Worm (Caenorhabditis elegans): ENCODE results near the gene gpx-3.

The gpx-3 gene

ce11 chrX:9565881-9566280 is 21.9 kb upstream of the gpx-3 start, which contains the start of gene moc-5:
moc-5 (minus strand) TSS chrX:9565981.
- TF ChIP-seq mdl-1 (tag; optimal IDR thresholded peaks at IDR 0.05) (no peak), lin-14 (GFP tag; optimal IDR thresholded peaks at IDR 0.05) (no peak), lin-13 (GFP tag; optimal IDR thresholded peaks at IDR 0.05) (no peak), pag-3 (tag; optimal IDR thresholded peaks at IDR 0.05; ENCODE audit: borderline replicate concordance, insufficient read depth) (no peak), efl-1 (optimal IDR thresholded peaks at IDR 0.05) (no peak), efl-1 (GFP tag; optimal IDR thresholded peaks at IDR 0.05 in 1 of 2) (no peak), nhr-71 (tag; optimal IDR thresholded peaks at IDR 0.05) (no peak), nhr-90 (tag; optimal IDR thresholded peaks at IDR 0.05; ENCODE audit: poor library complexity) (no peak), swsn-7 (tag; optimal IDR thresholded peaks at IDR 0.05) (no peak), mef-2 (tag; optimal IDR thresholded peaks at IDR 0.05) (no peak), aly-2 (tag; optimal IDR thresholded peaks at IDR 0.05) (no peak), nhr-237 (tag; optimal IDR thresholded peaks at IDR 0.05) (no peak), sox-4 (tag; optimal IDR thresholded peaks at IDR 0.05) (no peak), unc-98 (GFP tag; IDR thresholded peaks at IDR 0.05) (no peak), grh-1 (GFP tag; IDR thresholded peaks at IDR 0.05) (no peak), rnt-1 (tag; optimal IDR thresholded peaks at IDR 0.05) (no peak)

- TF ChIP-seq snpc-4 (tag; optimal IDR thresholded peaks at IDR 0.05) (no peak), pag-3 (tag; optimal IDR thresholded peaks at IDR 0.05; ENCODE audit: borderline replicate concordance, insufficient read depth) (no peak), ceh-90 (tag; optimal IDR thresholded peaks at IDR 0.05) (no peak), fkh-8 (tag; optimal IDR thresholded peaks at IDR 0.05) (no peak), ceh-63 (GFP tag; optimal IDR thresholded peaks at IDR 0.05) (no peak), hlh-4 (tag; optimal IDR thresholded peaks at IDR 0.05) (no peak), nhr-28 (tag; optimal IDR thresholded peaks at IDR 0.05) (no peak), ets-5 (GFP tag; IDR thresholded peaks at IDR 0.05) (no peak), aly-2 (tag; optimal IDR thresholded peaks at IDR 0.05) (no peak), grh-1 (GFP tag; IDR thresholded peaks at IDR 0.05) (no peak), nhr-237 (tag; optimal IDR thresholded peaks at IDR 0.05) (no peak), tbx-2 (tag; optimal IDR thresholded peaks at IDR 0.05) (no peak), lin-14 (GFP tag; optimal IDR thresholded peaks at IDR 0.05) (no peak), snu-23 (GFP tag; optimal IDR thresholded peaks at IDR 0.05) (no peak), dpl-1 (GFP tag; optimal IDR thresholded peaks at IDR 0.05) (no peak)
Measured at ce11 chrX:9566429-9566828, 21.3 kb upstream of the gpx-3 start, which contains the start of gene F49E2.2. F49E2.2 (plus strand) TSS chrX:9566729.

ce11 chrX:9568574-9568973 is 19.2 kb upstream of the gpx-3 start:
- TF ChIP-seq ama-1 (optimal IDR thresholded peaks at IDR 0.05) (no peak), efl-1 (optimal IDR thresholded peaks at IDR 0.05) (no peak), efl-1 (GFP tag; optimal IDR thresholded peaks at IDR 0.05 in 1 of 2) (peak in 1 of 2 experiments; percentile 71), elt-2 (tag; optimal IDR thresholded peaks at IDR 0.05) (peak; percentile 67), lin-35 (GFP tag; optimal IDR thresholded peaks at IDR 0.05) (peak in 1 of 2 experiments; percentile 3)

ce11 chrX:9576928-9577327 is 10.8 kb upstream of the gpx-3 start, which contains the start of gene glb-17:
glb-17 (minus strand) TSS chrX:9577028.
- TF ChIP-seq nhr-12 (tag; optimal IDR thresholded peaks at IDR 0.05), result no peak
- peak; percentile 52 for TF ChIP-seq ceh-63 (GFP tag; optimal IDR thresholded peaks at IDR 0.05)

- TF ChIP-seq nhr-76 (tag; optimal IDR thresholded peaks at IDR 0.05), result no peak
- TF ChIP-seq lsy-2 (tag; optimal IDR thresholded peaks at IDR 0.05), result peak; percentile 0 to 72
- peak in 1 of 2 experiments; percentile 30 for TF ChIP-seq efl-1 (optimal IDR thresholded peaks at IDR 0.05)
- TF ChIP-seq efl-1 (GFP tag; optimal IDR thresholded peaks at IDR 0.05 in 1 of 2), result no peak
- no peak for TF ChIP-seq unc-62 (GFP tag; optimal IDR thresholded peaks at IDR 0.05)
- no peak for TF ChIP-seq swsn-7 (tag; optimal IDR thresholded peaks at IDR 0.05)
- no peak for TF ChIP-seq ces-1 (GFP tag; optimal IDR thresholded peaks at IDR 0.05)
- TF ChIP-seq nhr-20 (tag; optimal IDR thresholded peaks at IDR 0.05), result peak; percentile 57
- TF ChIP-seq blmp-1 (tag; optimal IDR thresholded peaks at IDR 0.05), result peak; percentile 87
- TF ChIP-seq snu-23 (GFP tag; optimal IDR thresholded peaks at IDR 0.05), result peak; percentile 51
- no peak for TF ChIP-seq aly-2 (tag; optimal IDR thresholded peaks at IDR 0.05)
- TF ChIP-seq lin-35 (GFP tag; optimal IDR thresholded peaks at IDR 0.05), result peak in 1 of 2 experiments; percentile 46
- peak; percentile 4 for TF ChIP-seq fos-1 (tag; optimal IDR thresholded peaks at IDR 0.05)
- TF ChIP-seq F16B12.6 (tag; optimal IDR thresholded peaks at IDR 0.05), result no peak
- no peak for TF ChIP-seq nhr-28 (tag; optimal IDR thresholded peaks at IDR 0.05)
- peak; percentile 37 for TF ChIP-seq mep-1 (tag; optimal IDR thresholded peaks at IDR 0.05)
- no peak for TF ChIP-seq alr-1 (tag; optimal IDR thresholded peaks at IDR 0.05; ENCODE audit: borderline replicate concordance)
- 0 out of 2 replicates have a peak, but pooled peaks have one; percentile 15 for TF ChIP-seq grh-1 (GFP tag; IDR thresholded peaks at IDR 0.05)
- TF ChIP-seq zip-4 (GFP tag; optimal IDR thresholded peaks at IDR 0.05), result no peak
- TF ChIP-seq ceh-82 (tag; optimal IDR thresholded peaks at IDR 0.05), result peak in 1 of 3 experiments; percentile 6
- peak; percentile 79 for TF ChIP-seq nhr-85 (tag)
- TF ChIP-seq unc-98 (GFP tag; IDR thresholded peaks at IDR 0.05), result no peak
- TF ChIP-seq xbp-1 (tag; optimal IDR thresholded peaks at IDR 0.05), result no peak
- TF ChIP-seq sptf-1 (tag; optimal IDR thresholded peaks at IDR 0.05), result no peak
Measured at ce11 chrX:9584333-9584732, 3.4 kb upstream of the gpx-3 start, which contains the start of gene gpx-5. gpx-5 (plus strand) TSS chrX:9584668.
